Fruit fly (Drosophila melanogaster): ENCODE results near the gene Tsp.
A peak's percentile ranks its signal among the peaks of the same experiment; 100 is the strongest.

The Tsp gene

DNA sequence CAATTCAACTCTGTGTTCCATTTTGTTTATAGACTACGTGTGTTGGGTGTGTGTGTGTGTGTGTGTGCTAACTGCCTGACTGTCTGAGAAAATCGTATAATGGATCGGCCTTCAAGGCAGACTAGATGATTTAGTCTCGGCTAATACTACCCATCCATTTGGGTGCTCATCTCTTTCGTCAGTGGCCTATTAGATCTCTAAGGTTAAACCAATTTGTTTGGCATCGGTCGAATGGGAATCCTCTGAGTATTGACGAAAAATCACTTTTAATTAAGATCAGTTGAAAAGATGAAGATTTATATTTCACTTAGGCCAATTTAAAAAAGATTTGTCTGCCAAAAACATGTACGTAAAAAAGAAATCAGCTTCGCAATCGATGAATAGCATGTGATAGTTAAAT, 36.6 kb upstream of the Tsp start, which contains the start of gene CG31910:
Gene CG31910, minus strand, starts transcription at position 101 of the 400 bp plus-strand sequence.
- TF ChIP-seq rib (GFP tag; IDR thresholded peaks at IDR 0.05) (no peak), Lhr (GFP tag; optimal IDR thresholded peaks at IDR 0.05) (no peak), nerfin-2 (GFP tag; IDR thresholded peaks at IDR 0.05; ENCODE audit: partially characterized antibody) (no peak), Elba2 (GFP tag; optimal IDR thresholded peaks at IDR 0.05) (no peak), CG4730 (GFP tag; IDR thresholded peaks at IDR 0.05) (no peak)

DNA sequence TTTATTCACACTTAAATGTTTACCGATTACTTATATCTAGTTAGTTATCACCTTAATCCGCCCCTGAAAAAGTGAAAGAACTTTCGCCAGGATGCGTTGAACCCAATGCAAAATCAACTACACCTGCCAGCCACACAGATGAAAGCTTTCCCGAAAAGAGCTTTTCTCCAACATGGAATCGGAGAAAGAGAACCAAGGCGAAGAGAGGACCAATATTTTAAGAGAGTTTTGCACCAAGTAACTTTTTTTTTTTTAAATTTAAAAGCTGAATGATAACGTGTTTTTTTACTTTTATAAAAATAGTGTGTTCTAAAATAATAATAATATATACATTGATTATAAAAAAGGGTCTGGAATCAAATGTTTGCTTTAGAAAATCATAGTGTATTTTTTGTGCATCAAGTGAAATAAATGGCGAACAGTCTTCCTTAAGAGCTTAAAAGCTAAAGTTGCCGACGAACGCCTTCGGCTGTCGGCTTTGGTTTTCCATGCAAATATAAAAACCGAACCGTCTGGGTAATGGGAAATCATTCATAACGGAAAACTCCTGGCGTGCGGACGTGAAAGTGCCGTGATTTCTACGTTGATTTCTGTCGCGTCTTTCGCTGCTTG, 33.2 kb upstream of the Tsp start, which contains the start of gene meng:
Gene meng, plus strand, starts transcription at position 523 of the 612 bp plus-strand sequence.
- TF ChIP-seq CG32532 (GFP tag; IDR thresholded peaks at IDR 0.05) (no peak), CG9215 (GFP tag; IDR thresholded peaks at IDR 0.05) (no peak), NFAT (GFP tag; IDR thresholded peaks at IDR 0.05) (0 out of 2 replicates have a peak, but pooled peaks have one; percentile 14), CG4424 (GFP tag; optimal IDR thresholded peaks at IDR 0.05) (no peak), eyg (GFP tag; optimal IDR thresholded peaks at IDR 0.05) (no peak), CG18599 (GFP tag; optimal IDR thresholded peaks at IDR 0.05) (peak; percentile 14), D19A (tag; optimal IDR thresholded peaks at IDR 0.05) (peak; percentile 88), CG43689 (GFP tag; IDR thresholded peaks at IDR 0.05) (no peak), Trl (optimal IDR thresholded peaks at IDR 0.05) (peak; percentile 35 to 79), Trl (GFP tag; optimal IDR thresholded peaks at IDR 0.05) (no peak), Hmr (GFP tag; optimal IDR thresholded peaks at IDR 0.05) (peak; percentile 6), pho (GFP tag; optimal IDR thresholded peaks at IDR 0.05) (no peak), Meics (GFP tag; optimal IDR thresholded peaks at IDR 0.05) (no peak), CG7987 (GFP tag; optimal IDR thresholded peaks at IDR 0.05) (no peak), row (GFP tag; IDR thresholded peaks at IDR 0.05) (peak; percentile 35; the same call in 1 of the 3 replicates), Med (GFP tag) (peak; percentile 66), CG10543 (GFP tag; optimal IDR thresholded peaks at IDR 0.05) (peak; percentile 17), CG8388 (GFP tag; optimal IDR thresholded peaks at IDR 0.05) (no peak), Hr51 (GFP tag; optimal IDR thresholded peaks at IDR 0.05) (no peak), dpn (GFP tag; optimal IDR thresholded peaks at IDR 0.05) (no peak), chif (GFP tag; optimal IDR thresholded peaks at IDR 0.05) (no peak), PHDP (tag; optimal IDR thresholded peaks at IDR 0.05) (no peak), Asciz (GFP tag; optimal IDR thresholded peaks at IDR 0.05) (no peak), CG11695 (GFP tag; IDR thresholded peaks at IDR 0.05) (no peak), stwl (tag; optimal IDR thresholded peaks at IDR 0.05) (no peak), CG2129 (GFP tag; IDR thresholded peaks at IDR 0.05; ENCODE audit: partially characterized antibody) (no peak), ssp (GFP tag; IDR thresholded peaks at IDR 0.05) (no peak), sim (GFP tag; IDR thresholded peaks at IDR 0.05) (no peak), sr (GFP tag; IDR thresholded peaks at IDR 0.05) (no peak), Abd-B (GFP tag; optimal IDR thresholded peaks at IDR 0.05) (no peak), CG11247 (GFP tag; IDR thresholded peaks at IDR 0.05) (no peak), CG15073 (GFP tag; optimal IDR thresholded peaks at IDR 0.05) (no peak), so (GFP tag; IDR thresholded peaks at IDR 0.05) (no peak), zf30C (GFP tag; optimal IDR thresholded peaks at IDR 0.05) (no peak), Usf (GFP tag; optimal IDR thresholded peaks at IDR 0.05) (no peak), CG7839 (tag; optimal IDR thresholded peaks at IDR 0.05) (no peak), CG32767 (GFP tag; IDR thresholded peaks at IDR 0.05) (no peak), fd3F (GFP tag; optimal IDR thresholded peaks at IDR 0.05) (no peak), mam (GFP tag; optimal IDR thresholded peaks at IDR 0.05) (no peak), Lim3 (GFP tag; IDR thresholded peaks at IDR 0.05) (no peak), crc (GFP tag; optimal IDR thresholded peaks at IDR 0.05) (no peak), Dp (GFP tag; optimal IDR thresholded peaks at IDR 0.05) (no peak), CG8359 (GFP tag; optimal IDR thresholded peaks at IDR 0.05; ENCODE audit: borderline replicate concordance) (no peak), zen (tag; optimal IDR thresholded peaks at IDR 0.05) (no peak)
